Worm (Caenorhabditis elegans) whole organism, dauer: Measurements from ENCODE around the gene C36C5.4.

Source experiments
- unc-62 ChIP-seq: sonication (generic microtip); optimal IDR thresholded peaks from 2 replicates; lab custom pipeline; 2017; ENCODE audit warnings: missing biosample characterization, missing genetic modification reagents, missing genetic modification characterization

Gene C36C5.4

DNA sequence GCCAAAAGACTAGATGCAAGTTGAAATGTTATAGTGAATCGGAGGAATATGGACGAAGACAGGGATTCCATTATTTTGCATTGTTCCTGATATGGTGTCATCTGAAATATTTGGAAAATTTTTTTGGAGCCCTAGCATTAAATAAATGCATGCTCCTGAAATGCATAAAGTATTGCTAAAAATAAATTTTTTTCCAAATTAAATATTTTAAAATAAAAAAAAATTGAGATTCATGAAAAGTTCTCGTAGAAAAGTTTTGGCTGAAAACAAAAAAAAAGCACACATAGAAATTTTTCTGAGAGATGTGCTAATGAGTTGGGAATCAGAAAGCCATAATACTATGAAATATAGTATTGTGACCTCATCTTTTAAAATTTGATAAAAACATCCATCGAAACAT is 11.3 kb upstream of the C36C5.4 start, which contains the start of gene srab-7:
srab-7 (minus strand) TSS at position 101 of the 400 bp plus-strand sequence.
- no peak for TF ChIP-seq unc-62

DNA sequence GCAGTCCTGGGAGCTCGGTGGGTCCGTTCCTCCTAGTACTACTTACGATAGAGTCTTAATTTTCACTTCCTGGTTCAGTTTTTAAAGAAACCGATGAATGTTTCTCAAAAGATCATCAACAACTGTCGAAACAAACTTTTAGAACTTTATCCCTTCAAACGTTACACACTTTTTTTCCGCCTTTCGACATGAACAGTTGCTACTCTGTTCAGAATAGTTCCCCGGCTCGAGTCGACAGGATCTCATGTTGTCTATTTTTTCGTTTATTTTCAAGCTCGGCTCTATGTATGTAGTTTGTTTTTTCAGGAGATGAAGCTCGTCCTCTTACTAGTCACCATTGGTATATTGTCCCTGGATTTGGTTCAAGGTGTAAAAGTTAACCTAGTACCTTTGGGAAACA is 9.6 kb upstream of the C36C5.4 start, which contains the start of gene exh-1:
exh-1 (plus strand) TSS at position 301 of the 400 bp plus-strand sequence.
- TF ChIP-seq unc-62, result no peak

ce11 chrV:3158379-3158778 is 8.0 kb upstream of the C36C5.4 start:
- TF ChIP-seq unc-62, result no peak

DNA sequence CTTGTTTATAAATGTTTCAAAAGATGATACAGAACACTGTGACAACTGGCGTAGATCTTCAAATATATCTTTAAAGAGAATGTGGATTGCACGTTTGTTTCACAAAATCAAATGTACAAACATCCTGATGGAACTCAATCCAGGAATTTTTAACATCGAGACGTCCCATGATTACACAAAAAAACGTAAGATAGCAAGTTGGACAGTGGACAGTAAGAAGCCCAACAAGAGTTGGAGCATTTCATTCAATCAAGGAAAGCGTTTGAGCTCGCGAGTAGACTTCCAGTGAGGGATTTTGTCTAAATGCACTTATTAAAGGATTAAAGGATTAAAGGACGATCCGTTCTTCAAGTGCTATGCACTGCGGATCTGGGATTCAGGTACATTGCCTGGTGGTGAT is 7.1 kb upstream of the C36C5.4 start, which contains the start of gene C36C5.12:
C36C5.12 (minus strand) TSS at position 101 of the 400 bp plus-strand sequence.
- no peak for TF ChIP-seq unc-62

DNA sequence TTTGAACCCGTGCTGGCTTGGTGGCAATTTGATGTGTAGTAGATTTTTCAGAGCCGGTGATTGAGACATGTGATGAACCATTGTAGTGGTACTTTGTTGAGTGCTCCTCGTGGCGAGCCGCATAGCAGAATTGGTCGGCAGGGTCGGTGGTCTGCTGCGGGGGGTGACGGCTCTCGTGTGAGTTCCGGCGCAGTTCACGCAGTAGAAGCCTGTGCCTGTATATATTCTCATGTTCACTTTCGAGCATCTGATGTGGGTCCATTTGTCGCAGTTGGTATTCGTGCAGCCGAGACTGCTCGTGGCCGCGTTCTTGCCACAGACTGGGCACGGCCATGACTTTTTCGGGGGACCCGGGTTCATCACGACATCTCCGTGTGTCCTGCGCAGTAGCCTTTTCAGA is 4.1 kb upstream of the C36C5.4 start:
- no peak for TF ChIP-seq unc-62

- TF ChIP-seq unc-62, result no peak
Observed at ce11 chrV:3163143-3163542, 3.2 kb upstream of the C36C5.4 start.

- TF ChIP-seq unc-62, result no peak
Observed at ce11 chrV:3165438-3165837, 922 bp upstream of the C36C5.4 start, which contains the start of gene C36C5.14. C36C5.14 (minus strand) TSS chrV:3165538.

DNA sequence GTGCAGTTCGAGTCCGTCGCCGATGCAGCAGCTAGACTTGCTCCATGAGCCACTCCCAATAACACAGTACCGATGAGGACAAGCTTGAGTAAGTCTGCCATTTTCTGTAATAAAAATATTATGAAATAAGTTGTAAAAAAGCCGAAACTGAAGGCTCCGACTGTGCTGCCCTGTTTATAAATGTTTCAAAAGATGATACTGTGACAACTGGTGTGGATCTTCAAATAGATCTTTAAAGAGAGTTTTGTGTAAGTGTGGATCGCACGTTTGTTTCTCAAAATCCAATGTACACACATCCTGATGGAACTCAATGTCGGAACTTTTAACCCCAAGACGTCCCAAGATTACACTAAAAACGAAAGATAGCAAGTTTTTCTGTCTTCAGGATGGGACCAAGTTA is 2.3 kb downstream of the C36C5.4 start, which contains the start of gene C36C5.15:
C36C5.15 (minus strand) TSS at position 101 of the 400 bp plus-strand sequence.
- no peak for TF ChIP-seq unc-62

DNA sequence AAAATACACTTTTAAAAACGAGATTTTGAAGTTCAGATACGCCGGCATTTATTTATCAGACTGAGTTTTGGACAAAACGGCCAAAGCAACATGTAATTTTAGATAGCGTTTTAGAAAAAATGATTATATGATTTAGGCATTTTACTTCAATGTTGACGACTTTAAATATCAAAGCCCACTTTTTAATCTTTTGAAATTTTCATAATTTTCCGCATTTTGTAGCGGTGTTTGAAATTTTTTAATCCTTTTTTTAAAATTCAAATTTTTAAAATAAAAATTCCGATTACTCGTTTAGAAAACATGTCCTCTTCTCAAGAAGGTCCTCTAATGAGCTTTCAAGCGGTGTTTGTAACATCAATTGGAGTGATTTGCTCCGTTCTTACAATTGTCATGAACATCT is 3.5 kb downstream of the C36C5.4 start, which contains the start of gene srbc-6:
srbc-6 (plus strand) TSS at position 301 of the 400 bp plus-strand sequence.
- TF ChIP-seq unc-62, result no peak

DNA sequence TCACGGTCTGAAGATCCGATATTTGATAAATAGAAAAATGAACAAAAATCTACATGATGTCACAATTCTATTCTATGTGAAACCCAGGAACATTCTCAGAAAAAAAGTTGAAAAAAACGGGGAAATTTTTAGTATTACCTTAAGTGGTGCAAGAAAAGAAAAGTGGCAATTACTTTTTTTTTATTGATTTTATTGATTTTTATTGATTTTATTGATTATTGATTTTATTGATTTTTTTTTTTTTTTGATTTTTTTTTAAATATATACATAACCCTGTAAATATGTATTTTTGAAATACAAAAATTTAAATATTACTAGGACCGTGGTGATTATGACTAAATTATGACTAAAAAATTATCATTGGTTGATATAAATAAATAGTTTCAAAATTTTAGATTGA is 5.3 kb downstream of the C36C5.4 start:
- no peak for TF ChIP-seq unc-62

ce11 chrV:3176161-3176560 is 9.8 kb downstream of the C36C5.4 start, which contains the start of gene srab-8:
srab-8 (plus strand) TSS chrV:3176461.
- no peak for TF ChIP-seq unc-62

DNA sequence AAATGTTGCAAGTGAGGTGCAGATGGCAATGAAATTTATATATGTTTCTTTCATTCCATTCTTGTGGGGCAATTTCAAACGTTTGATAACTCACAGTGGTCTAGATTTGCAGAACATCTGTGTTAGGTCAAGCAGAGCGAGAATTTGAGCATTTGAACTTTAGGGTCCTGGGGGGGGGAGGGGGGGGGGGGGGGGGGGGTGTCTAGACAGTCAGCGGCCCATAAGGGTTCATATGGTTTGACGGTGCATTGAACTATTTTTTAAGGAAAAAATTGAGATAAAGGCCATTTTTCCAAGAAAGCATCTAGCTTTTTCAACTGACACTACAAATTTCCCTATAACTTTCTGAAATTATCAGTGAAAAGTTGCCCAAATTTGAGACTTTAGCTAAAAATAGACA is 19.5 kb downstream of the C36C5.4 start:
- no peak for TF ChIP-seq unc-62

DNA sequence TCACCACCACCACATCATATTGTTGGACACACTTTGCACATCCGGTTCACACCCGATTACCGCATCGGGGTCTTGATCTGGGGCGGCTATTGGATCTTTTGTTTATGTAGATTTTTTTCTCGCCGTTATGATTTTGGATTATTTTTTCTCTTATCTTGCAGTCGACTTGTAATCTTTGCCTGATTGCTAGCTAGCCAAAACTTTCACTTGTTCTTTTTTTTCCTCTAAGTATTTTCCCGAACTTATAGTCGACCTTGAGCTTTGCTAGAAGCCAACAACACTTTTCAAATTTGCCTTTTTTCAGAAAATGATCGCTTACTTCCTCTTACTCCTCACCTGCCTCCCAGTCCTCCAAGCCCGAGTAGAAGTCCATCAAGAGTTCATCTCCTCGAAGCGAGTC is 21.7 kb downstream of the C36C5.4 start, which contains the start of gene lag-2:
lag-2 (plus strand) TSS at position 301 of the 400 bp plus-strand sequence.
- no peak for TF ChIP-seq unc-62

ce11 chrV:3193091-3193608 is 26.8 kb downstream of the C36C5.4 start, which contains the start of the genes Y73C8B.3 and Y73C8B.9:
Y73C8B.3 (minus strand) TSS chrV:3193237.
Y73C8B.9 (plus strand) TSS chrV:3193558.
- no peak for TF ChIP-seq unc-62

- TF ChIP-seq unc-62, result no peak
Observed at ce11 chrV:3194952-3195450, 28.6 kb downstream of the C36C5.4 start, which contains the start of gene Y73C8B.2. Y73C8B.2 (minus strand) TSS chrV:3195002.

DNA sequence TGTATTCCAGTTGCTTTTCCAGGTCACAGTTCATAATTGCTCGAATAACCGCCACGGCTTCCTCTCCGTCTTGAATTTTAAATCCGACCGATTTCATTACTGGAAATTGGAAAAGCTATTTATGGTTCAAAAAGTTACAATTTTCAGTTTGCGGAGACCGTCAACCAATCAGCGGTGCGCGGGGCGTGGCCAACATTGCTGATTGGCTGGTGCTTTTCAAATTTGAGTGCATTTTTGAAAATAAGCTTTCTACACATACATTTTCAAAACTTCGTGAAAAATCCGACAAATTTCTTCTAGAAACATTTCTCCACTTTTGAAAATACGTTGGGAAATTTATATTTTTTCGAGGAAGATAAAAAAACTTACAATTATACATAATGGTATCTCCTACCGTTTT is 29.5 kb downstream of the C36C5.4 start:
- TF ChIP-seq unc-62, result no peak

- no peak for TF ChIP-seq unc-62
Observed at ce11 chrV:3196832-3197329, 30.5 kb downstream of the C36C5.4 start, which contains the start of the genes Y73C8B.1 and Y73C8B.5. Y73C8B.1 (minus strand) TSS chrV:3196882. Y73C8B.5 (plus strand) TSS chrV:3197268.

DNA sequence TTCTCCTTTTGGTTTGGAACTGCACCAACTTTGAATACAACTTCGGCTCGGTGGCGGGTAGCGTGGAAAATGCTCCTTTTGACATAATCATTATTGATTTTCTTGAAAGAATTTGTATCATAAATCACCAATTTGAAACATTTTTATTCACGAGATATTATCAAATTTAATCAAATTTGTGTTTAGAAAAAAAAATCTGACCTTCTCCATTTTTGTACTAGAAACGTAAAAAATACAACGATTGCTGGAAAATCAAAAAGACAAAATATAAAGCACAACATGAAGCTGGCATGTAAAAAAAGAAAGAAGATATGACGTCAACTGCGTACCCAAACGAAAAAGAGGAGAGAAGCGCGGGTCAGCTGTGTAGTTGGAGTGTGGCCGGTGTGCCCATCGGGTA is 34.0 kb downstream of the C36C5.4 start, which contains the start of gene K08D9.4:
K08D9.4 (minus strand) TSS at position 101 of the 400 bp plus-strand sequence.
- no peak for TF ChIP-seq unc-62
